Fruit fly (Drosophila melanogaster) whole organism, embryonic: Measurements from ENCODE around the gene rho-5.

ENCODE experiments used
- Atf6 ChIP-seq: fragments of 200-800 bp; sonication (Bioruptor generic); IDR thresholded peaks from 2 replicates; pipeline ENCODE4 v1.3.6; 2022; ENCODE audit warnings: missing biosample characterization, missing genetic modification characterization
- B-H2 ChIP-seq: fragments of 200-800 bp; sonication (Bioruptor generic); optimal IDR thresholded peaks from 2 replicates; lab custom pipeline; 2018; ENCODE audit warnings: missing biosample characterization, mild to moderate bottlenecking, missing genetic modification characterization
- CG10654 ChIP-seq: fragments of 200-800 bp; sonication (Bioruptor generic); optimal IDR thresholded peaks from 2 replicates; lab custom pipeline; 2016; ENCODE audit warnings: missing biosample characterization, missing genetic modification characterization
- CG12104 ChIP-seq: fragments of 200-800 bp; sonication (Bioruptor generic); optimal IDR thresholded peaks from 3 replicates; lab custom pipeline; 2016; ENCODE audit warnings: missing biosample characterization, missing genetic modification characterization
- CG12659 ChIP-seq: fragments of 200-800 bp; sonication (Bioruptor generic); optimal IDR thresholded peaks from 3 replicates; lab custom pipeline; 2017; ENCODE audit warnings: mild to moderate bottlenecking, missing biosample characterization, missing genetic modification reagents, missing genetic modification characterization
- CG14860 ChIP-seq: fragments of 200-800 bp; sonication (Bioruptor generic); IDR thresholded peaks from 3 replicates; pipeline ENCODE4 v1.3.6; 2022; ENCODE audit warnings: missing biosample characterization, missing genetic modification characterization; ENCODE audit not compliant: partially characterized antibody
- CG15011 ChIP-seq: fragments of 200-800 bp; sonication (Bioruptor generic); optimal IDR thresholded peaks from 3 replicates; lab custom pipeline; 2018; ENCODE audit warnings: missing biosample characterization, mild to moderate bottlenecking, missing genetic modification characterization
- CG17912 ChIP-seq: fragments of 200-800 bp; sonication (Bioruptor generic); optimal IDR thresholded peaks from 2 replicates; lab custom pipeline; 2018; ENCODE audit warnings: missing biosample characterization, mild to moderate bottlenecking, missing genetic modification characterization
- CG18599 ChIP-seq: fragments of 200-800 bp; sonication (Bioruptor generic); optimal IDR thresholded peaks from 3 replicates; lab custom pipeline; 2017; ENCODE audit warnings: missing biosample characterization, missing genetic modification characterization, mild to moderate bottlenecking, moderate library complexity, missing genetic modification reagents
- CG2129 ChIP-seq: fragments of 200-800 bp; sonication (Bioruptor generic); IDR thresholded peaks from 2 replicates; pipeline ENCODE4 v1.3.6; 2022; ENCODE audit warnings: missing biosample characterization, missing genetic modification characterization; ENCODE audit not compliant: partially characterized antibody
- CG4328 ChIP-seq: fragments of 200-800 bp; sonication (Bioruptor generic); optimal IDR thresholded peaks from 3 replicates; lab custom pipeline; 2017; ENCODE audit warnings: missing biosample characterization, missing genetic modification reagents, missing genetic modification characterization
- CG4424 ChIP-seq: fragments of 200-800 bp; sonication (Bioruptor generic); optimal IDR thresholded peaks from 3 replicates; lab custom pipeline; 2016; ENCODE audit warnings: missing biosample characterization, missing genetic modification characterization
- CG4617 ChIP-seq: fragments of 200-800 bp; sonication (Bioruptor generic); optimal IDR thresholded peaks from 3 replicates; lab custom pipeline; 2016; ENCODE audit warnings: missing biosample characterization, missing genetic modification characterization, borderline replicate concordance
- CG4707 ChIP-seq: fragments of 200-800 bp; sonication (Bioruptor generic); optimal IDR thresholded peaks from 2 replicates; lab custom pipeline; 2018; ENCODE audit warnings: missing biosample characterization, mild to moderate bottlenecking, missing genetic modification characterization, moderate library complexity
- CG6765 ChIP-seq: fragments of 200-800 bp; sonication (Bioruptor generic); optimal IDR thresholded peaks from 3 replicates; lab custom pipeline; 2017; ENCODE audit warnings: missing biosample characterization, mild to moderate bottlenecking, missing genetic modification characterization
- CG7963 ChIP-seq: fragments of 200-800 bp; sonication (Bioruptor generic); IDR thresholded peaks from 3 replicates; pipeline ENCODE4 v1.3.6; 2022; ENCODE audit warnings: missing biosample characterization, missing genetic modification characterization; ENCODE audit not compliant: partially characterized antibody
- CG8924 ChIP-seq: fragments of 200-800 bp; optimal IDR thresholded peaks from 3 replicates; lab custom pipeline; 2019; ENCODE audit warnings: missing biosample characterization, mild to moderate bottlenecking, missing genetic modification characterization, moderate library complexity
- CG9727 ChIP-seq: fragments of 200-800 bp; sonication (Bioruptor generic); optimal IDR thresholded peaks from 3 replicates; lab custom pipeline; 2017; ENCODE audit warnings: missing biosample characterization, mild to moderate bottlenecking, missing genetic modification characterization
- CG9932 ChIP-seq: fragments of 200-800 bp; sonication (Bioruptor generic); IDR thresholded peaks from 2 replicates; pipeline ENCODE4 v1.3.6; 2022; ENCODE audit warnings: missing biosample characterization, missing genetic modification characterization
- Dek ChIP-seq: fragments of 200-800 bp; sonication (Bioruptor generic); optimal IDR thresholded peaks from 3 replicates; lab custom pipeline; 2019; ENCODE audit warnings: missing biosample characterization, mild to moderate bottlenecking, missing genetic modification characterization, moderate library complexity
- Dref ChIP-seq: fragments of 200-800 bp; sonication (Bioruptor generic); IDR thresholded peaks from 2 replicates; pipeline ENCODE4 v1.3.6; 2022; ENCODE audit warnings: missing biosample characterization, missing genetic modification characterization
- Ets65A ChIP-seq: fragments of 200-800 bp; sonication (Bioruptor generic); peaks from one replicate; lab custom pipeline; 2016; ENCODE audit warnings: missing biosample characterization, missing genetic modification characterization
- HmgZ ChIP-seq: fragments of 200-800 bp; sonication (Bioruptor generic); optimal IDR thresholded peaks from 2 replicates; lab custom pipeline; 2018; ENCODE audit warnings: missing biosample characterization, mild to moderate bottlenecking, missing genetic modification characterization
- Kr ChIP-seq: fragments of 200-800 bp; sonication (Bioruptor generic); optimal IDR thresholded peaks from 2 replicates; lab custom pipeline; 2017; ENCODE audit warnings: missing biosample characterization, mild to moderate bottlenecking, missing genetic modification characterization
- Mes4 ChIP-seq: fragments of 200-800 bp; sonication (Bioruptor generic); optimal IDR thresholded peaks from 2 replicates; lab custom pipeline; 2016; ENCODE audit warnings: missing biosample characterization, missing genetic modification characterization
- Opbp ChIP-seq: fragments of 200-800 bp; sonication (Bioruptor generic); IDR thresholded peaks from 3 replicates; pipeline ENCODE4 v1.3.6; 2022; ENCODE audit warnings: missing biosample characterization, missing genetic modification characterization; ENCODE audit not compliant: partially characterized antibody
- Side ChIP-seq: fragments of 200-800 bp; sonication (Bioruptor generic); optimal IDR thresholded peaks from 2 replicates; lab custom pipeline; 2016; ENCODE audit warnings: missing biosample characterization, missing genetic modification characterization
- Sox100B ChIP-seq: fragments of 200-800 bp; sonication (Bioruptor generic); optimal IDR thresholded peaks from 3 replicates; lab custom pipeline; 2018; ENCODE audit warnings: missing biosample characterization, mild to moderate bottlenecking, missing genetic modification characterization
- Sry-δ ChIP-seq: fragments of 200-800 bp; sonication (Bioruptor generic); optimal IDR thresholded peaks from 2 replicates; lab custom pipeline; 2016; ENCODE audit warnings: missing biosample characterization, missing genetic modification characterization
- bbx ChIP-seq: fragments of 200-800 bp; sonication (Bioruptor generic); IDR thresholded peaks from 2 replicates; pipeline ENCODE4 v1.3.6; 2022; ENCODE audit warnings: missing biosample characterization, missing genetic modification characterization; ENCODE audit not compliant: partially characterized antibody
- bowl ChIP-seq: fragments of 200-800 bp; sonication (Bioruptor generic); IDR thresholded peaks from 2 replicates; pipeline ENCODE4 v1.3.6; 2022; ENCODE audit warnings: missing biosample characterization, missing genetic modification characterization
- cad ChIP-seq: fragments of >200 bp; optimal IDR thresholded peaks from 2 replicates; lab custom pipeline; 2017; ENCODE audit warnings: missing biosample characterization, missing genetic modification characterization
- chn ChIP-seq: fragments of 200-800 bp; sonication (Bioruptor generic); optimal IDR thresholded peaks from 2 replicates; lab custom pipeline; 2016; ENCODE audit warnings: missing biosample characterization, missing genetic modification characterization
- da ChIP-seq: fragments of 200-800 bp; sonication (Bioruptor generic); optimal IDR thresholded peaks from 2 replicates; lab custom pipeline; 2016; ENCODE audit warnings: missing biosample characterization, missing genetic modification characterization
- dysf ChIP-seq: fragments of 200-800 bp; sonication (Bioruptor generic); IDR thresholded peaks from 3 replicates; pipeline ENCODE4 v1.3.6; 2022; ENCODE audit warnings: missing biosample characterization, missing genetic modification characterization
- hb ChIP-seq: fragments of 200-800 bp; sonication (Bioruptor generic); IDR thresholded peaks from 3 replicates; pipeline ENCODE4 v1.3.6; 2022; ENCODE audit warnings: missing biosample characterization, missing genetic modification characterization; ENCODE audit not compliant: partially characterized antibody
- kay ChIP-seq: fragments of 200-800 bp; sonication (Bioruptor generic); optimal IDR thresholded peaks from 2 replicates; lab custom pipeline; 2016; ENCODE audit warnings: missing biosample characterization, missing genetic modification characterization
- lola ChIP-seq, 3 experiments: fragments of >200 bp in 2 of 3; fragments of 200-800 bp in 1 of 3; sonication (Bioruptor generic) in 1 of 3; optimal IDR thresholded peaks; 2 replicates each; lab custom pipeline; 2017 to 2019; ENCODE audit warnings: missing biosample characterization in 3 of 3, missing genetic modification characterization in 3 of 3, mild to moderate bottlenecking in 1 of 3, moderate library complexity in 1 of 3
- maf-S ChIP-seq: fragments of 200-800 bp; sonication (Bioruptor generic); optimal IDR thresholded peaks from 2 replicates; lab custom pipeline; 2016; ENCODE audit warnings: missing biosample characterization, missing genetic modification characterization
- mirr ChIP-seq: fragments of 200-800 bp; sonication (Bioruptor generic); optimal IDR thresholded peaks from 3 replicates; lab custom pipeline; 2018; ENCODE audit warnings: missing biosample characterization, mild to moderate bottlenecking, missing genetic modification characterization
- prd ChIP-seq, 3 experiments: fragments of >200 bp in 2 of 3; fragments of 200-800 bp in 1 of 3; sonication (Bioruptor generic) in 1 of 3; optimal IDR thresholded peaks in 2 of 3; IDR thresholded peaks in 1 of 3; 2 replicates in 2 of 3; 3 replicates in 1 of 3; pipeline versions ENCODE4 v1.3.6 to Lab custom; 2017 to 2022; ENCODE audit warnings: missing biosample characterization in 1 of 3, missing genetic modification characterization in 1 of 3
- pzg ChIP-seq: fragments of 200-800 bp; sonication (Bioruptor generic); optimal IDR thresholded peaks from 3 replicates; lab custom pipeline; 2018; ENCODE audit warnings: missing biosample characterization, mild to moderate bottlenecking, missing genetic modification characterization, moderate library complexity
- sna ChIP-seq: fragments of 200-800 bp; sonication (Bioruptor generic); IDR thresholded peaks from 2 replicates; pipeline ENCODE4 v1.3.6; 2022; ENCODE audit warnings: missing biosample characterization, missing genetic modification characterization; ENCODE audit not compliant: partially characterized antibody
- tap ChIP-seq: fragments of 200-800 bp; optimal IDR thresholded peaks from 3 replicates; lab custom pipeline; 2019; ENCODE audit warnings: missing biosample characterization, mild to moderate bottlenecking, missing genetic modification characterization, moderate library complexity
- tna ChIP-seq: fragments of 200-800 bp; sonication (Bioruptor generic); IDR thresholded peaks from 2 replicates; pipeline ENCODE4 v1.3.6; 2022; ENCODE audit warnings: missing biosample characterization, missing genetic modification characterization; ENCODE audit not compliant: partially characterized antibody
- unc-4 ChIP-seq: fragments of 200-800 bp; sonication (Bioruptor generic); IDR thresholded peaks from 2 replicates; pipeline ENCODE4 v1.3.6; 2022; ENCODE audit warnings: missing biosample characterization, missing genetic modification characterization; ENCODE audit not compliant: partially characterized antibody
- usp ChIP-seq: fragments of >200 bp; optimal IDR thresholded peaks from 2 replicates; lab custom pipeline; 2017; ENCODE audit warnings: missing biosample characterization, missing genetic modification characterization
- zen2 ChIP-seq: fragments of 200-800 bp; sonication (Bioruptor generic); IDR thresholded peaks from 3 replicates; pipeline ENCODE4 v1.3.6; 2022; ENCODE audit warnings: missing biosample characterization, missing genetic modification characterization; ENCODE audit not compliant: partially characterized antibody

The rho-5 gene

dm6 chr2L:10405008-10405654 lies 31.4 kb upstream of the rho-5 start, which contains the start of the genes CG17768, LSm-4 and Ir31a (continued):
- TF ChIP-seq sna (GFP tag; lab: Robert Waterston, UW) (peak; percentile 66; the same call in 1 of the 2 replicates), Sry-δ (GFP tag; lab: Kevin White, UChicago) (peak; percentile 72), tna (peak; percentile 45; the same call in 1 of the 2 replicates), Ets65A (GFP tag; lab: Kevin White, UChicago) (no peak), CG7963 (GFP tag; lab: Robert Waterston, UW) (peak; percentile 39; the same call in 1 of the 3 replicates), B-H2 (GFP tag; lab: Kevin White, UChicago) (no peak), bowl (GFP tag; lab: Robert Waterston, UW) (no peak), CG15011 (no peak), CG2129 (GFP tag; lab: Robert Waterston, UW) (peak; percentile 66; the same call in 1 of the 2 replicates), tap (tag; lab: Kevin White, UChicago) (no peak), CG12659 (peak; percentile 25), CG4424 (GFP tag; lab: Kevin White, UChicago) (no peak), cad (GFP tag; lab: Kevin White, UChicago) (no peak), CG8924 (tag; lab: Kevin White, UChicago) (peak; percentile 25), maf-S (GFP tag; lab: Kevin White, UChicago) (no peak), CG18599 (GFP tag; lab: Kevin White, UChicago) (no peak), pzg (GFP tag; lab: Kevin White, UChicago) (peak; percentile 20), Sox100B (GFP tag; lab: Kevin White, UChicago) (no peak), Dek (tag; lab: Kevin White, UChicago) (no peak), CG4707 (no peak), bbx (GFP tag; lab: Robert Waterston, UW) (peak; percentile 82), Atf6 (GFP tag; lab: Robert Waterston, UW) (no peak), Kr (GFP tag; lab: Kevin White, UChicago) (no peak), zen2 (GFP tag; lab: Robert Waterston, UW) (peak; percentile 46; the same call in 1 of the 3 replicates), prd (optimal IDR thresholded peaks at IDR 0.05; lab: Kevin White, UChicago) (no peak), prd (GFP tag; IDR thresholded peaks at IDR 0.05; lab: Robert Waterston, UW) (no peak), CG9727 (GFP tag; lab: Kevin White, UChicago) (no peak), unc-4 (GFP tag; lab: Robert Waterston, UW) (peak; percentile 83), Side (GFP tag; lab: Kevin White, UChicago) (no peak), CG10654 (GFP tag; lab: Kevin White, UChicago) (no peak), lola (GFP tag; optimal IDR thresholded peaks at IDR 0.05; lab: Kevin White, UChicago) (no peak), HmgZ (tag; lab: Kevin White, UChicago) (no peak), CG4328 (GFP tag; lab: Kevin White, UChicago) (no peak), CG14860 (GFP tag; lab: Robert Waterston, UW) (peak; percentile 68), CG9932 (no peak), CG4617 (GFP tag; lab: Kevin White, UChicago) (peak; percentile 40), da (GFP tag; lab: Kevin White, UChicago) (no peak), CG6765 (GFP tag; lab: Kevin White, UChicago) (no peak), CG12104 (GFP tag; lab: Kevin White, UChicago) (no peak), mirr (GFP tag; lab: Kevin White, UChicago) (no peak), Dref (GFP tag; lab: Robert Waterston, UW) (peak; percentile 66), hb (peak; percentile 68), chn (GFP tag; lab: Kevin White, UChicago) (no peak), kay (GFP tag; lab: Kevin White, UChicago) (no peak), Mes4 (GFP tag; lab: Kevin White, UChicago) (no peak), CG17912 (GFP tag; lab: Kevin White, UChicago) (no peak), Opbp (GFP tag; lab: Robert Waterston, UW) (peak; percentile 60; the same call in 2 of the 3 replicates), usp (GFP tag; lab: Kevin White, UChicago) (no peak), dysf (GFP tag; lab: Robert Waterston, UW) (no peak)
